Worm (Caenorhabditis elegans) whole organism, L3 larva: ENCODE measurements around the gene acl-14.

Experiments used
- fkh-10 ChIP-seq: sonication (generic microtip); optimal IDR thresholded peaks from 2 replicates; lab custom pipeline; 2017; ENCODE audit warnings: missing biosample characterization, missing genetic modification reagents, missing genetic modification characterization
- nhr-11 ChIP-seq: fragments of 150-350 bp; optimal IDR thresholded peaks from 2 replicates; lab custom pipeline; 2014; ENCODE audit warnings: missing biosample characterization, missing genetic modification characterization
- nhr-25 ChIP-seq: sonication (generic microtip); optimal IDR thresholded peaks from 2 replicates; lab custom pipeline; 2017; ENCODE audit warnings: missing biosample characterization, missing genetic modification characterization
- nhr-28 ChIP-seq: fragments of 150-350 bp; optimal IDR thresholded peaks from 2 replicates; lab custom pipeline; 2014; ENCODE audit warnings: missing biosample characterization, missing genetic modification characterization
- nhr-43 ChIP-seq: sonication (generic microtip); optimal IDR thresholded peaks from 2 replicates; lab custom pipeline; 2016; ENCODE audit warnings: mild to moderate bottlenecking, missing genetic modification characterization, missing compliant biosample characterization; ENCODE audit not compliant: poor library complexity, severe bottlenecking
- pqm-1 ChIP-seq: fragments of 150-350 bp; optimal IDR thresholded peaks from 2 replicates; lab custom pipeline; 2017; ENCODE audit warnings: missing biosample characterization, missing genetic modification characterization, inconsistent platforms
- unc-62 ChIP-seq: fragments of 150-350 bp; sonication (generic microtip); optimal IDR thresholded peaks from 4 replicates; lab custom pipeline; 2014; ENCODE audit warnings: missing biosample characterization, missing genetic modification reagents, missing genetic modification characterization
- ztf-11 ChIP-seq: fragments of 150-350 bp; optimal IDR thresholded peaks from 2 replicates; lab custom pipeline; 2014; ENCODE audit warnings: missing biosample characterization, missing genetic modification characterization

DNA sequence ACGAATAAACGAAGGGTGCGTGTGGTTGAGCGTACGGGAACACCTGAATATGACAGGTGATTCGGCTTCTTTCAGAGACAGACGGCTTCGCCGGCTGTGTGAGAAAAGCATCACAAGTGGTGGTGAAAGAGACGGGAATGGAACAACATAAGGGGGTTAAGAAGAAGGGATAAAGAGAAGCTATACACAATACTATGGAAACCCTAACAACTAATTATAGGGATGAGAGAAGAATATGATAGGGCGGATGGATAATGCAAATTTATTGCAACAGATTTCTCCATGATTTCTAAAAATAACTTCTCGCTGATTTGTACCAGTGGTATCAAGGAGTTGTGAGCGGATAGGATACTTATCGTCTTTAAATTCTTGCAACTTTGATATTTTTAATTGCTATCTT is 51.3 kb downstream of the acl-14 start, which contains the start of gene hlh-10:
- TF ChIP-seq nhr-28 (tag; lab: Kevin White, UChicago) (no peak), pqm-1 (tag; lab: Kevin White, UChicago) (no peak), nhr-11 (no peak), unc-62 (no peak), nhr-25 (tag; lab: Kevin White, UChicago) (no peak), fkh-10 (GFP tag; lab: Kevin White, UChicago) (no peak), ztf-11 (tag; lab: Kevin White, UChicago) (no peak), nhr-43 (tag; lab: Kevin White, UChicago) (no peak)
